In the genomic region with DNA sequence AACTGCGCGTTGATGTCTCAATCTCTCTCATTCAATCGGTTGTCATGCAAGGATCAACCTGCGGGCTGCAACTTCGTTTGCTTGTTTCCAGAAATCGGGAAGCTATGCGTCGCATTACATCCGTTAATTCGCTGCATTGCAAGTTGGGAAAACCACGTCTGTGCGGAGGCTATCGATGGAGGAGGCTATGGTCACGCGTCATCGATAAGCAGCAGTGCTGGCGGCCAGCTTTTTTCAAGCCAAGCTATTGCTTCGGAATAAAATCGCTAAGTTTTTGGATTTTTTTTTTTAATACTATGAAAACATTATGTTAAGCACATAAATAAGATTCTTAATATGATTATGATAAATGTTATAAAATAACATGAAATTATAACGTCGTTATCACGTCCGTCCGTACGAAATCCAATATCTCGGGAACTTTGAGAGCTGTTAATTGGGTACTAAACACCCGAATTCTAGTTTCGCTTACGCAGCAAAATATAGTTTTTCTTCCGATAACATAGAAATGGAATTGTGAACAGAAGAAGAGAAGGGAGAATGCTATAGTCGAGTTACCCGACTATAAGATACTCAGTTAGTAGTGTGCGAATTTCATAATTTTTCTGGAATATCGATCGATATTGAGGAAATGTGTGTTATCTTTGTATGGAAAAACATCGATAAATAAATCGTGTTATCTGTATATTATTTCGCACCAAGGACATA, we compare ENCODE assay signal across 1 fruit fly cellular context.
A peak's percentile ranks its signal among the peaks of the same experiment; 100 is the strongest.
TF ChIP-seq lines count a peak whose summit lies in the region.

A gene (minus strand): TSS at position 162 of the 708 bp plus-strand sequence.

TF ChIP-seq in whole organism, embryonic, 481 proteins besides CTCF, POLR2A, EP300 and RAD21 (continued from another document):
- TF ChIP-seq hbn (GFP tag; IDR thresholded peaks at IDR 0.05; lab: Robert Waterston, UW; ENCODE audit: partially characterized antibody) (peak; percentile 53), CG15073 (GFP tag; optimal IDR thresholded peaks at IDR 0.05; lab: Kevin White, UChicago) (peak; percentile 73), ATbp (GFP tag; optimal IDR thresholded peaks at IDR 0.05; lab: Kevin White, UChicago) (no peak), Dll (GFP tag; IDR thresholded peaks at IDR 0.05; lab: Robert Waterston, UW; ENCODE audit: partially characterized antibody) (peak; percentile 67; the same call in 3 of the 4 replicates), nerfin-2 (GFP tag; IDR thresholded peaks at IDR 0.05; lab: Robert Waterston, UW; ENCODE audit: partially characterized antibody) (peak; percentile 70), ato (GFP tag; IDR thresholded peaks at IDR 0.05; lab: Robert Waterston, UW; ENCODE audit: partially characterized antibody) (0 out of 2 replicates have a peak, but pooled peaks have one; percentile 43), CG7963 (GFP tag; IDR thresholded peaks at IDR 0.05; lab: Robert Waterston, UW; ENCODE audit: partially characterized antibody) (peak; percentile 58; the same call in 2 of the 3 replicates), CG12391 (tag; optimal IDR thresholded peaks at IDR 0.05; lab: Kevin White, UChicago) (peak; percentile 19), knrl (GFP tag; IDR thresholded peaks at IDR 0.05; lab: Robert Waterston, UW; ENCODE audit: partially characterized antibody) (peak; percentile 62), Doc3 (GFP tag; IDR thresholded peaks at IDR 0.05; lab: Robert Waterston, UW; ENCODE audit: partially characterized antibody) (peak; percentile 59; the same call in 2 of the 3 replicates), Bgb (GFP tag; IDR thresholded peaks at IDR 0.05; lab: Robert Waterston, UW; ENCODE audit: partially characterized antibody) (peak; percentile 50), onecut (GFP tag; IDR thresholded peaks at IDR 0.05; lab: Robert Waterston, UW) (peak; percentile 71), CG8290 (GFP tag; optimal IDR thresholded peaks at IDR 0.05; lab: Kevin White, UChicago) (peak; percentile 50), CG8290 (tag; optimal IDR thresholded peaks at IDR 0.05; lab: Kevin White, UChicago) (peak; percentile 54 to 69), CG13296 (GFP tag; optimal IDR thresholded peaks at IDR 0.05; lab: Kevin White, UChicago) (peak; percentile 8), chinmo (GFP tag; IDR thresholded peaks at IDR 0.05; lab: Robert Waterston, UW; ENCODE audit: partially characterized antibody) (0 out of 4 replicates have a peak, but pooled peaks have one; percentile 46), Abd-B (GFP tag; optimal IDR thresholded peaks at IDR 0.05; lab: Kevin White, UChicago) (peak; percentile 8), oc (tag; optimal IDR thresholded peaks at IDR 0.05; lab: Kevin White, UChicago) (no peak), CG31441 (GFP tag; IDR thresholded peaks at IDR 0.05; lab: Robert Waterston, UW) (peak; percentile 28; the same call in 1 of the 2 replicates), Antp (GFP tag; optimal IDR thresholded peaks at IDR 0.05; lab: Kevin White, UChicago) (no peak), CG3163 (GFP tag; optimal IDR thresholded peaks at IDR 0.05; lab: Kevin White, UChicago) (no peak), fu2 (GFP tag; optimal IDR thresholded peaks at IDR 0.05; lab: Kevin White, UChicago) (no peak), Sry-δ (GFP tag; optimal IDR thresholded peaks at IDR 0.05; lab: Kevin White, UChicago) (peak; percentile 72), HLH4C (GFP tag; IDR thresholded peaks at IDR 0.05; lab: Robert Waterston, UW; ENCODE audit: partially characterized antibody) (peak; percentile 64), CG14441 (GFP tag; IDR thresholded peaks at IDR 0.05; lab: Robert Waterston, UW) (no peak), CG15514 (GFP tag; optimal IDR thresholded peaks at IDR 0.05; lab: Kevin White, UChicago) (peak; percentile 37), CG9817 (tag; optimal IDR thresholded peaks at IDR 0.05; lab: Kevin White, UChicago) (peak; percentile 1), CG17568 (GFP tag; optimal IDR thresholded peaks at IDR 0.05; lab: Kevin White, UChicago) (no peak), hb (GFP tag; IDR thresholded peaks at IDR 0.05; lab: Robert Waterston, UW; ENCODE audit: partially characterized antibody) (peak; percentile 55), NC2α (GFP tag; optimal IDR thresholded peaks at IDR 0.05; lab: Kevin White, UChicago) (no peak), sens (GFP tag; lab: Kevin White, UChicago) (peak; percentile 80), Pdp1 (GFP tag; optimal IDR thresholded peaks at IDR 0.05; lab: Kevin White, UChicago) (peak in 1 of 2 experiments; percentile 28), CG17385 (GFP tag; optimal IDR thresholded peaks at IDR 0.05; lab: Kevin White, UChicago) (peak; percentile 12), CG16779 (GFP tag; IDR thresholded peaks at IDR 0.05; lab: Robert Waterston, UW) (no peak), trem (tag; optimal IDR thresholded peaks at IDR 0.05; lab: Kevin White, UChicago) (peak; percentile 8), CG13894 (tag; optimal IDR thresholded peaks at IDR 0.05; lab: Kevin White, UChicago) (peak; percentile 26), HmgZ (tag; optimal IDR thresholded peaks at IDR 0.05; lab: Kevin White, UChicago) (peak; percentile 14), CG2129 (GFP tag; IDR thresholded peaks at IDR 0.05; lab: Robert Waterston, UW; ENCODE audit: partially characterized antibody) (0 out of 2 replicates have a peak, but pooled peaks have one; percentile 22), CG15479 (GFP tag; optimal IDR thresholded peaks at IDR 0.05; lab: Kevin White, UChicago) (no peak), HLH54F (GFP tag; optimal IDR thresholded peaks at IDR 0.05; lab: Kevin White, UChicago) (no peak), BEAF-32 (GFP tag; optimal IDR thresholded peaks at IDR 0.05; lab: Kevin White, UChicago) (peak; percentile 81), org-1 (GFP tag; optimal IDR thresholded peaks at IDR 0.05; lab: Kevin White, UChicago) (no peak), Med (GFP tag; lab: Kevin White, UChicago) (peak; percentile 56), HLHmδ (GFP tag; optimal IDR thresholded peaks at IDR 0.05; lab: Kevin White, UChicago) (no peak), unc-4 (GFP tag; IDR thresholded peaks at IDR 0.05; lab: Robert Waterston, UW; ENCODE audit: partially characterized antibody) (peak; percentile 48; the same call in 1 of the 2 replicates), CG10543 (GFP tag; optimal IDR thresholded peaks at IDR 0.05; lab: Kevin White, UChicago) (peak; percentile 45), CG2116 (GFP tag; optimal IDR thresholded peaks at IDR 0.05; lab: Kevin White, UChicago) (peak; percentile 72)
